Fruit fly (Drosophila melanogaster): Measurements from ENCODE around the gene CG3793.

- TF ChIP-seq CG9609 (GFP tag; optimal IDR thresholded peaks at IDR 0.05) (no peak), Antp (GFP tag; optimal IDR thresholded peaks at IDR 0.05) (no peak), CG10147 (GFP tag; optimal IDR thresholded peaks at IDR 0.05) (no peak)
These were observed 9.0 kb downstream of the CG3793 start, which contains the start of gene CG31826 for dm6 chr2L:15773013-15773412.

All from whole organism, embryonic.